Worm (Caenorhabditis elegans) whole organism, mixed stage, embryonic: ENCODE results near the gene ins-17.

ENCODE experiments used
- blmp-1 ChIP-seq: fragments of 150-350 bp; optimal IDR thresholded peaks from 2 replicates; lab custom pipeline; 2014; ENCODE audit warnings: missing biosample characterization, missing genetic modification characterization
- ceh-43 ChIP-seq: fragments of 200-800 bp; sonication (Bioruptor generic); optimal IDR thresholded peaks from 2 replicates; lab custom pipeline; 2018; ENCODE audit warnings: mild to moderate bottlenecking, missing genetic modification characterization, moderate library complexity, missing compliant biosample characterization
- elt-1 ChIP-seq: sonication (generic microtip); optimal IDR thresholded peaks from 2 replicates; lab custom pipeline; 2017; ENCODE audit warnings: missing genetic modification characterization, mild to moderate bottlenecking, missing compliant biosample characterization, antibody characterized with exemption, moderate library complexity, borderline replicate concordance; ENCODE audit not compliant: insufficient read depth
- elt-3 ChIP-seq: fragments of 150-350 bp; optimal IDR thresholded peaks from 2 replicates; lab custom pipeline; 2014; ENCODE audit warnings: missing biosample characterization, missing genetic modification characterization
- lin-13 ChIP-seq: fragments of 150-350 bp; optimal IDR thresholded peaks from 2 replicates; lab custom pipeline; 2014; ENCODE audit warnings: missing biosample characterization, missing genetic modification characterization
- mls-2 ChIP-seq: sonication (generic microtip); optimal IDR thresholded peaks from 2 replicates; lab custom pipeline; 2016; ENCODE audit warnings: mild to moderate bottlenecking, missing genetic modification characterization, moderate library complexity, missing compliant biosample characterization
- nhr-12 ChIP-seq: fragments of 150-350 bp; optimal IDR thresholded peaks from 2 replicates; lab custom pipeline; 2014; ENCODE audit warnings: missing biosample characterization, missing genetic modification characterization
- nhr-28 ChIP-seq: fragments of 150-350 bp; optimal IDR thresholded peaks from 2 replicates; lab custom pipeline; 2014; ENCODE audit warnings: missing biosample characterization, missing genetic modification characterization
- sptf-1 ChIP-seq: sonication (generic microtip); optimal IDR thresholded peaks from 2 replicates; lab custom pipeline; 2017; ENCODE audit warnings: mild to moderate bottlenecking, missing genetic modification characterization, moderate library complexity, missing compliant biosample characterization
- unc-62 ChIP-seq: fragments of 150-350 bp; optimal IDR thresholded peaks from 2 replicates; lab custom pipeline; 2014; ENCODE audit warnings: missing biosample characterization, missing genetic modification reagents, missing genetic modification characterization

ce11 chrIII:4453301-4453700, 24.1 kb downstream of the ins-17 start:
- no peak for TF ChIP-seq blmp-1 (tag; lab: Kevin White, UChicago)
- no peak for TF ChIP-seq mls-2 (tag; lab: Kevin White, UChicago)
- TF ChIP-seq lin-13 (tag; lab: Kevin White, UChicago): no peak
- TF ChIP-seq nhr-28 (tag; lab: Kevin White, UChicago): no peak
- no peak for TF ChIP-seq unc-62 (GFP tag; lab: Kevin White, UChicago)
- TF ChIP-seq elt-3 (tag; lab: Kevin White, UChicago): no peak
- no peak for TF ChIP-seq ceh-43
- no peak for TF ChIP-seq nhr-12 (tag; lab: Kevin White, UChicago)
- no peak for TF ChIP-seq sptf-1 (tag; lab: Kevin White, UChicago)
- no peak for TF ChIP-seq elt-1 (tag; lab: Kevin White, UChicago)
